Worm (Caenorhabditis elegans) whole organism, young adult: ENCODE results near the gene let-716.

Experiments
- F39B2.1 ChIP-seq: fragments of 200-800 bp; sonication (Bioruptor generic); IDR thresholded peaks from 2 replicates; pipeline ENCODE4 v1.3.6; 2022; ENCODE audit warnings: missing genetic modification reagents, missing genetic modification characterization, missing compliant biosample characterization
- F49E8.2 ChIP-seq: sonication (generic microtip); optimal IDR thresholded peaks from 3 replicates; lab custom pipeline; 2017; ENCODE audit warnings: missing genetic modification characterization, mild to moderate bottlenecking, missing compliant biosample characterization, antibody characterized with exemption, moderate library complexity; ENCODE audit not compliant: insufficient read depth
- ama-1 ChIP-seq, 3 experiments: fragments of 150-350 bp in 1 of 3; sonication (generic microtip) in 2 of 3; optimal IDR thresholded peaks; 2 replicates each; lab custom pipeline; 2014 to 2018; ENCODE audit warnings: missing biosample characterization in 2 of 3, missing genetic modification characterization in 2 of 3, missing genetic modification reagents in 2 of 3
- die-1 ChIP-seq: sonication (generic microtip); optimal IDR thresholded peaks from 2 replicates; lab custom pipeline; 2016; ENCODE audit warnings: missing genotype, mild to moderate bottlenecking, missing genetic modification characterization, missing compliant biosample characterization
- dpff-1 ChIP-seq: sonication (generic microtip); optimal IDR thresholded peaks from 2 replicates; lab custom pipeline; 2017; ENCODE audit warnings: mild to moderate bottlenecking, missing genetic modification characterization, missing compliant biosample characterization
- egrh-3 ChIP-seq: fragments of 200-800 bp; sonication (Bioruptor generic); IDR thresholded peaks from 2 replicates; pipeline ENCODE4 v1.3.6; 2022; ENCODE audit warnings: missing genetic modification reagents, missing genetic modification characterization, missing compliant biosample characterization
- lin-54 ChIP-seq: fragments of 200-800 bp; sonication (Bioruptor generic); optimal IDR thresholded peaks from 2 replicates; lab custom pipeline; 2018; ENCODE audit warnings: mild to moderate bottlenecking, missing genetic modification characterization, missing compliant biosample characterization
- madf-6 ChIP-seq: fragments of 200-800 bp; sonication (Bioruptor generic); IDR thresholded peaks from 2 replicates; pipeline ENCODE4 v1.3.6; 2022; ENCODE audit warnings: missing genetic modification reagents, missing genetic modification characterization, missing compliant biosample characterization
- rec-8 ChIP-seq, 2 experiments: sonication (generic microtip); optimal IDR thresholded peaks; 2 replicates each; lab custom pipeline; 2016; ENCODE audit warnings: mild to moderate bottlenecking in 2 of 2, missing genetic modification characterization in 2 of 2, missing genetic modification reagents in 2 of 2, missing genotype in 2 of 2, missing biosample characterization in 1 of 2, missing compliant biosample characterization in 1 of 2, moderate library complexity in 1 of 2
- sea-2 ChIP-seq: fragments of 200-800 bp; sonication (Bioruptor generic); IDR thresholded peaks from 2 replicates; pipeline ENCODE4 v1.3.6; 2022; ENCODE audit warnings: missing genetic modification characterization, missing compliant biosample characterization
- snpc-1.1 ChIP-seq: sonication (generic microtip); optimal IDR thresholded peaks from 2 replicates; lab custom pipeline; 2017; ENCODE audit warnings: missing genetic modification characterization, mild to moderate bottlenecking, missing compliant biosample characterization, antibody characterized with exemption, moderate library complexity, missing genotype, missing genetic modification reagents; ENCODE audit not compliant: insufficient read depth
- snpc-4 ChIP-seq, 5 experiments: fragments of 150-350 bp in 1 of 5; sonication (generic microtip) in 4 of 5; optimal IDR thresholded peaks; 2 replicates each; lab custom pipeline; 2014 to 2018; ENCODE audit warnings: missing genetic modification characterization in 5 of 5, missing biosample characterization in 3 of 5, antibody characterized with exemption in 2 of 5, mild to moderate bottlenecking in 2 of 5, missing compliant biosample characterization in 2 of 5, missing genotype in 2 of 5, moderate library complexity in 2 of 5, missing genetic modification reagents in 1 of 5
- zim-3 ChIP-seq: sonication (generic microtip); optimal IDR thresholded peaks from 2 replicates; lab custom pipeline; 2017; ENCODE audit warnings: mild to moderate bottlenecking, missing genetic modification characterization, moderate library complexity, missing compliant biosample characterization

ce11 chrIII:6356764-6357163 lies 26.6 kb upstream of the let-716 start:
- TF ChIP-seq snpc-1.1 (tag; lab: Kevin White, UChicago), result no peak
- TF ChIP-seq dpff-1 (tag; lab: Kevin White, UChicago), result no peak
- TF ChIP-seq egrh-3, result no peak
- TF ChIP-seq rec-8 (tag; optimal IDR thresholded peaks at IDR 0.05; lab: Kevin White, UChicago), result no peak
- no peak for TF ChIP-seq die-1 (tag; lab: Kevin White, UChicago)
- no peak for TF ChIP-seq ama-1 (optimal IDR thresholded peaks at IDR 0.05; lab: Kevin White, UChicago)
- TF ChIP-seq ama-1 (GFP tag; optimal IDR thresholded peaks at IDR 0.05; lab: Kevin White, UChicago), result no peak
- no peak for TF ChIP-seq snpc-4 (GFP tag; optimal IDR thresholded peaks at IDR 0.05; lab: Kevin White, UChicago)
- no peak for TF ChIP-seq snpc-4 (tag; optimal IDR thresholded peaks at IDR 0.05; lab: Kevin White, UChicago)
- TF ChIP-seq lin-54 (GFP tag; lab: Kevin White, UChicago), result no peak
- no peak for TF ChIP-seq F49E8.2 (tag; lab: Kevin White, UChicago)
- TF ChIP-seq madf-6 (GFP tag; lab: Robert Waterston, UW), result no peak
- TF ChIP-seq zim-3 (tag; lab: Kevin White, UChicago), result no peak
- TF ChIP-seq sea-2, result no peak
- no peak for TF ChIP-seq F39B2.1
